Worm (Caenorhabditis elegans): ENCODE results near the gene F32D8.3.

The F32D8.3 gene

DNA sequence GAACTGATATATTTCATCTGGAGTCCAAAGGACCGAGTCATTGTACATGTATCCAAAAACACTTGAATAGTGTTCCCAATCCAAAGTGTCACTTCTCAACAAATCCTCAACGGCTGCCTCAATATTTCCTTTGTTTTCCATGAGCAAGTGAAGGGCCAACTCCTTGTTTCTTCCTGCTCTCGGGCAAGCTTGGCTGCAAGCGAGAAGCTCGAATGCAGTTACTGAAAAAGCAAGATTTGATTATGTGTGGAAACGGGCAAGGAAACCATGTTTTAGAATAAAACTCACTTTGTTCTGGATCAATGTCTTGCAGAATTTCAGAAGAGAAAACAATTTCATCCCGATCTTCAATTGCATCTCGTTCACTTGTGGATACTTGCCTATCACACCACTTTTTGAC, 32.4 kb upstream of the F32D8.3 start:
- TF ChIP-seq pros-1 (tag; optimal IDR thresholded peaks at IDR 0.05): no peak
- no peak for TF ChIP-seq hlh-8 (tag; optimal IDR thresholded peaks at IDR 0.05)
- no peak for TF ChIP-seq ref-2 (tag; optimal IDR thresholded peaks at IDR 0.05)
- no peak for TF ChIP-seq ceh-19 (GFP tag; optimal IDR thresholded peaks at IDR 0.05)
- no peak for TF ChIP-seq che-1 (tag; optimal IDR thresholded peaks at IDR 0.05)
- no peak for TF ChIP-seq lim-6 (tag; optimal IDR thresholded peaks at IDR 0.05)
- no peak for TF ChIP-seq fkh-10 (GFP tag; optimal IDR thresholded peaks at IDR 0.05)
- no peak for TF ChIP-seq Y22D7AL.16 (tag; optimal IDR thresholded peaks at IDR 0.05)
- TF ChIP-seq ceh-30 (tag; optimal IDR thresholded peaks at IDR 0.05): no peak
- no peak for TF ChIP-seq pag-3 (tag; optimal IDR thresholded peaks at IDR 0.05; ENCODE audit: borderline replicate concordance)

ce11 chrV:10855363-10855762, 31.3 kb upstream of the F32D8.3 start:
- no peak for TF ChIP-seq dve-1 (tag; optimal IDR thresholded peaks at IDR 0.05)
- TF ChIP-seq pqm-1 (tag; optimal IDR thresholded peaks at IDR 0.05): peak; percentile 35
- TF ChIP-seq tbx-7 (tag; optimal IDR thresholded peaks at IDR 0.05): no peak
- TF ChIP-seq elt-4 (tag; optimal IDR thresholded peaks at IDR 0.05): no peak
- no peak for TF ChIP-seq che-1 (tag; optimal IDR thresholded peaks at IDR 0.05)
- no peak for TF ChIP-seq hlh-15 (tag; optimal IDR thresholded peaks at IDR 0.05)
- no peak for TF ChIP-seq pha-2 (tag; optimal IDR thresholded peaks at IDR 0.05)

DNA sequence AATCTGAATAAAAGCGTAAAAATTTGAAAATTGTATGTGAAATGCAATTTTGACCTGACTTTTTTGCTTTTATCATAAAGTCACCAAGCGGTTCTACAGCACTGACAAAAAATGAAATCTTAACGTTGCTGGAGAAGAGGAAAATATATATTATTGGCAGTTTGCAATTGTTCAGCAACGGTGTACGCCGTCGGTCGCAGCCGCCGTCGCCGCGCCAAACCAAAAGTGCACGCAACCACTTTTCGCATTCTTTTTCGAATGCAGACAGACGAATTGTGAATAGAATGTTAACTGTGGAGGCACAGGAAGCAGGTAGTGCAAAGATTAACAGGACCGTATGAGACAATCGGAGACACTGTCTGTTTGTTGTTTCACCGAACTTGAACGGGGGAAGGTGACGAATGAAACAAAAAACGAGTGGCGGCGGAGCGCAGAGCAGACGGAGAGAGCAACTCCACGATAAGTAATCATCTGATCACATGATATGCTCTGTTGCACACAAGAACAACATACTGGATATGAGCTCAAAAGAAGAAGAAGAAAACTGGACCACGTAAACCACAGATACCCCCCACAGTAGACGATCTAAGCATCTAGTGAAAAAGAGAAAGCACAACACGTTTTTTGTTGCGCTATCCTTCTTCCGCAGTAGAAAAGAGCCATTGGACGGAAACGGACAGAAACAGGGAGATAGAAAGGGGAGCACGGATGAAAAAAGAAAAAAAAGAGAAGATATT, 29.6 kb upstream of the F32D8.3 start:
- TF ChIP-seq K02D7.2 (tag; optimal IDR thresholded peaks at IDR 0.05) (peak; percentile 21), ceh-18 (tag; optimal IDR thresholded peaks at IDR 0.05) (peak; percentile 45), nfya-1 (tag; optimal IDR thresholded peaks at IDR 0.05) (no peak), ttx-3 (tag; optimal IDR thresholded peaks at IDR 0.05) (no peak), hlh-30 (tag; optimal IDR thresholded peaks at IDR 0.05; ENCODE audit: insufficient read depth) (peak; percentile 27), ceh-45 (GFP tag; IDR thresholded peaks at IDR 0.05) (no peak), unc-42 (tag; optimal IDR thresholded peaks at IDR 0.05) (peak; percentile 29), elt-2 (tag; optimal IDR thresholded peaks at IDR 0.05) (no peak)

ce11 chrV:10858340-10858739, 28.3 kb upstream of the F32D8.3 start:
- TF ChIP-seq ceh-9 (tag; optimal IDR thresholded peaks at IDR 0.05) (no peak), T23F11.4 (GFP tag; optimal IDR thresholded peaks at IDR 0.05) (no peak), hlh-6 (tag; optimal IDR thresholded peaks at IDR 0.05) (no peak), che-1 (tag; optimal IDR thresholded peaks at IDR 0.05) (no peak), nhr-11 (tag; optimal IDR thresholded peaks at IDR 0.05) (no peak), unc-42 (tag; optimal IDR thresholded peaks at IDR 0.05) (peak; percentile 81), fkh-10 (GFP tag; optimal IDR thresholded peaks at IDR 0.05) (no peak), ceh-34 (tag; optimal IDR thresholded peaks at IDR 0.05) (peak; percentile 72), syd-9 (tag; optimal IDR thresholded peaks at IDR 0.05) (peak; percentile 3), ztf-16 (tag; optimal IDR thresholded peaks at IDR 0.05) (no peak), ceh-18 (tag; optimal IDR thresholded peaks at IDR 0.05) (peak; percentile 96), ttx-3 (tag; optimal IDR thresholded peaks at IDR 0.05) (no peak), nfya-1 (tag; optimal IDR thresholded peaks at IDR 0.05) (peak; percentile 57), hlh-8 (tag; optimal IDR thresholded peaks at IDR 0.05) (peak; percentile 27), ceh-45 (GFP tag; IDR thresholded peaks at IDR 0.05) (no peak), ceh-19 (GFP tag; optimal IDR thresholded peaks at IDR 0.05) (peak; percentile 22), tbx-2 (tag; optimal IDR thresholded peaks at IDR 0.05) (peak; percentile 74), pros-1 (tag; optimal IDR thresholded peaks at IDR 0.05) (peak; percentile 41), dmd-4 (tag; optimal IDR thresholded peaks at IDR 0.05; ENCODE audit: borderline replicate concordance) (peak; percentile 60), hlh-30 (tag; optimal IDR thresholded peaks at IDR 0.05; ENCODE audit: insufficient read depth) (peak; percentile 71), K02D7.2 (tag; optimal IDR thresholded peaks at IDR 0.05) (no peak), rnt-1 (tag; optimal IDR thresholded peaks at IDR 0.05) (peak; percentile 51), gmeb-2 (tag; optimal IDR thresholded peaks at IDR 0.05) (no peak), ahr-1 (tag; optimal IDR thresholded peaks at IDR 0.05) (no peak), unc-86 (tag; optimal IDR thresholded peaks at IDR 0.05) (peak; percentile 11), Y22D7AL.16 (tag; optimal IDR thresholded peaks at IDR 0.05) (no peak), ref-2 (tag; optimal IDR thresholded peaks at IDR 0.05) (peak; percentile 25), unc-55 (GFP tag; optimal IDR thresholded peaks at IDR 0.05) (peak; percentile 67), pag-3 (tag; optimal IDR thresholded peaks at IDR 0.05; ENCODE audit: borderline replicate concordance) (no peak), pha-4 (tag; optimal IDR thresholded peaks at IDR 0.05) (no peak), ceh-14 (tag; optimal IDR thresholded peaks at IDR 0.05) (peak; percentile 21), F13H6.1 (tag; optimal IDR thresholded peaks at IDR 0.05) (peak; percentile 37), nhr-232 (tag; optimal IDR thresholded peaks at IDR 0.05) (no peak), ceh-2 (tag; optimal IDR thresholded peaks at IDR 0.05) (no peak), ceh-48 (tag; optimal IDR thresholded peaks at IDR 0.05) (peak; percentile 32)
